Worm (Caenorhabditis elegans) whole organism, young adult: Measurements from ENCODE around the gene F10D7.11.

ENCODE experiments used
- Y53F4B.3 ChIP-seq: fragments of 200-800 bp; sonication (Bioruptor generic); IDR thresholded peaks from 2 replicates; pipeline ENCODE4 v1.3.6; 2022; ENCODE audit warnings: missing genetic modification reagents, missing genetic modification characterization, missing compliant biosample characterization
- unc-62 ChIP-seq: fragments of 150-350 bp; optimal IDR thresholded peaks from 2 replicates; lab custom pipeline; 2014; ENCODE audit warnings: missing biosample characterization, missing genetic modification reagents, missing genetic modification characterization
- ztf-18 ChIP-seq: sonication (generic microtip); optimal IDR thresholded peaks from 2 replicates; lab custom pipeline; 2016; ENCODE audit warnings: missing genotype, mild to moderate bottlenecking, missing genetic modification characterization, missing compliant biosample characterization

DNA sequence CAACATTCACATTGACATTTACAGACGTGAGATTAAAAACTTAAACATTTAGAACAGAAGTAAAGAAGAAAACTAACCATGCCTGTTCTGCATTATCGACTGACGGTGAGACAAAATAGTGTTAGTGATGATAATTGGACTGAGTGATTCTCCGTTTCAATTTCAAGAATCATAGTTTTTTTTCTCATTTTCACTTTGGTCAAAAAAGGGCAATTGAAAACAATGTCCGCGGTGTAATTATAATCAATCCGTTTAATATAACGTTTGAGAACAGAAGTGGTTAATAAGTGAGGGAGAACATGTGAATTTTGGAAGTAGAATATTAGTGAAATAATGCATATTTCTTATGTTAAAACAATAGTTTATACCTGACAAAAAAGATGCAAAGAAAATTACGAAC is 17.0 kb downstream of the F10D7.11 start, which contains the start of gene F10D7.10:
- TF ChIP-seq Y53F4B.3 (GFP tag; lab: Robert Waterston, UW) = no peak
- TF ChIP-seq ztf-18 = no peak
- no peak for TF ChIP-seq unc-62 (GFP tag; lab: Kevin White, UChicago)
